Fruit fly (Drosophila melanogaster) whole organism, adult: ENCODE results near the gene LUBEL.

Source experiments
- CG11617 ChIP-seq: fragments of 200-800 bp; sonication (Bioruptor generic); optimal IDR thresholded peaks from 2 replicates; lab custom pipeline; 2017; ENCODE audit warnings: mild to moderate bottlenecking, missing biosample characterization, missing genetic modification reagents, missing genetic modification characterization
- CG12768 ChIP-seq: fragments of 200-800 bp; sonication (Bioruptor generic); optimal IDR thresholded peaks from 2 replicates; lab custom pipeline; 2017; ENCODE audit warnings: missing biosample characterization, missing genetic modification characterization, mild to moderate bottlenecking, moderate library complexity, missing genetic modification reagents
- CG14711 ChIP-seq: fragments of 200-800 bp; sonication (Bioruptor generic); optimal IDR thresholded peaks from 2 replicates; lab custom pipeline; 2018; ENCODE audit warnings: missing biosample characterization, mild to moderate bottlenecking, missing genetic modification characterization, moderate library complexity
- CG1620 ChIP-seq: fragments of 200-800 bp; sonication (Bioruptor generic); optimal IDR thresholded peaks from 2 replicates; lab custom pipeline; 2016; ENCODE audit warnings: missing biosample characterization, missing genetic modification characterization
- CG33017 ChIP-seq: fragments of 200-800 bp; sonication (Bioruptor generic); optimal IDR thresholded peaks from 2 replicates; lab custom pipeline; 2018; ENCODE audit warnings: missing biosample characterization, mild to moderate bottlenecking, missing genetic modification characterization, moderate library complexity
- CG5204 ChIP-seq: fragments of 200-800 bp; sonication (Bioruptor generic); optimal IDR thresholded peaks from 2 replicates; lab custom pipeline; 2016; ENCODE audit warnings: missing biosample characterization, missing genetic modification characterization
- CG7045 ChIP-seq: fragments of 200-800 bp; sonication (Bioruptor generic); optimal IDR thresholded peaks from 2 replicates; lab custom pipeline; 2017; ENCODE audit warnings: missing biosample characterization, mild to moderate bottlenecking, missing genetic modification characterization
- CG7101 ChIP-seq: fragments of 200-800 bp; sonication (Bioruptor generic); optimal IDR thresholded peaks from 2 replicates; lab custom pipeline; 2018; ENCODE audit warnings: missing biosample characterization, mild to moderate bottlenecking, missing genetic modification characterization, moderate library complexity
- Clk ChIP-seq: fragments of 200-800 bp; sonication (Bioruptor generic); optimal IDR thresholded peaks from 2 replicates; lab custom pipeline; 2017; ENCODE audit warnings: missing biosample characterization, missing genetic modification characterization
- Crg-1 ChIP-seq: fragments of 200-800 bp; sonication (Bioruptor generic); optimal IDR thresholded peaks from 2 replicates; lab custom pipeline; 2016; ENCODE audit warnings: missing biosample characterization, missing genetic modification characterization
- Hr96 ChIP-seq: fragments of 200-800 bp; sonication (Bioruptor generic); optimal IDR thresholded peaks from 2 replicates; lab custom pipeline; 2016; ENCODE audit warnings: missing biosample characterization, missing genetic modification characterization
- Mnt ChIP-seq: fragments of 200-800 bp; sonication (Bioruptor generic); optimal IDR thresholded peaks from 2 replicates; lab custom pipeline; 2016; ENCODE audit warnings: missing biosample characterization, mild to moderate bottlenecking, missing genetic modification characterization
- bab1 ChIP-seq: fragments of 200-800 bp; sonication (Bioruptor generic); optimal IDR thresholded peaks from 3 replicates; lab custom pipeline; 2019; ENCODE audit warnings: missing biosample characterization, mild to moderate bottlenecking, missing genetic modification characterization, moderate library complexity
- cic ChIP-seq: fragments of 200-800 bp; sonication (Bioruptor generic); optimal IDR thresholded peaks from 2 replicates; lab custom pipeline; 2017; ENCODE audit warnings: missing biosample characterization, mild to moderate bottlenecking, missing genetic modification characterization, moderate library complexity
- cnc ChIP-seq, 2 experiments: fragments of >200 bp; optimal IDR thresholded peaks; 2 replicates each; lab custom pipeline; 2017
- kay ChIP-seq: fragments of 200-800 bp; sonication (Bioruptor generic); peaks from one replicate; lab custom pipeline; 2016; ENCODE audit warnings: missing biosample characterization, missing genetic modification characterization, borderline replicate concordance
- ovo ChIP-seq: fragments of 200-800 bp; sonication (Bioruptor generic); optimal IDR thresholded peaks from 2 replicates; lab custom pipeline; 2016; ENCODE audit warnings: missing biosample characterization, missing genetic modification characterization
- pad ChIP-seq: fragments of 200-800 bp; sonication (Bioruptor generic); optimal IDR thresholded peaks from 3 replicates; lab custom pipeline; 2017; ENCODE audit warnings: missing biosample characterization, missing genetic modification characterization, mild to moderate bottlenecking, moderate library complexity, missing genetic modification reagents
- tj ChIP-seq: fragments of 200-800 bp; sonication (Bioruptor generic); optimal IDR thresholded peaks from 3 replicates; lab custom pipeline; 2017; ENCODE audit warnings: missing biosample characterization, mild to moderate bottlenecking, missing genetic modification characterization, moderate library complexity
- toe ChIP-seq: fragments of 200-800 bp; sonication (Bioruptor generic); optimal IDR thresholded peaks from 2 replicates; lab custom pipeline; 2016; ENCODE audit warnings: missing biosample characterization, missing genetic modification characterization

LUBEL gene

DNA sequence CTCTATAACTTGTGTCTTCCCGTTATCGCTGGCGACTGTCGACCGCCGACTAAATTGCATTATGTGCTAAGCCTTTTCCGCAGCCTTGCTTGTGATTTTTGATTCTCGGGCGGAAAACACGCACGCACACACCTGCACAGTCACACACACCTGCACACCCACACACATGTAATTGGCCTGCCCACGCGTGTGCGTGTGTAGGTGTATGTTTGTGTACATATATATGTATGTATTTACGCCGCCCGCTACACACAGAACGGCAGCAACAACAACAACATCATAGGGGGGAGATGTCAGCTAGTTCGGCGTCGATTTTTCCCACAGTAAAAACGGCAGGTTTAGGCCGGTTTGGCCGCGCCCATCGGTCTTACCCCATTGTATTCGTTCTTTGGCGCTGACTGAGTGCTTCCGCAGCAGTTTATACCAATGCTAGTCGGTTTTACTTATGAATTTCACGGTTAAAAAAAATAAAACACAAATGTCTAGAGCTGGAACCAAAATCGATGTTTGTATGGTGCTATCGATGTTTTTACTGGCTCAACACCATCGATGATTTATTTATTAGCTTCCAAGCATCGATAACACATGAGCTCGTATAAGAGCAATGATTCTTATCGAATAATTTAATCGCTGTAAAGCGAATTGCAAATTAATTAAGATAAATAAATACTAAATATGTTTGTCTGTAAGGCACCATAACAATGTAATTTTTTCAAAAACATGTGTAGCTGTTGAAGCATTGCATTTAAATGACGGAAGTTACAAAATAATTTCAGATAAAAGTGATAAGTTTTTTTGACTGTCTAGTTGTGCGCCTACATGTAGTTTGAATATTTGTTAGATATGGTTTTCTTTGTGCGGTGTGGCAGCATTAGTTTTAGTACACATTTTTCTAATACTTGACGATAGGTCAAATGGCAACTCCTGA, 49.5 kb downstream of the LUBEL start, which contains the start of gene homer:
homer (minus strand) TSS at position 538 of the 928 bp plus-strand sequence.
- TF ChIP-seq toe (GFP tag; lab: Kevin White, UChicago) (peak; percentile 62), CG12768 (no peak), CG33017 (tag; lab: Kevin White, UChicago) (no peak), Mnt (GFP tag; lab: Kevin White, UChicago) (peak; percentile 7), CG7101 (tag; lab: Kevin White, UChicago) (no peak), CG11617 (GFP tag; lab: Kevin White, UChicago) (no peak), cnc (optimal IDR thresholded peaks at IDR 0.05; lab: Kevin White, UChicago) (no peak), tj (GFP tag; lab: Kevin White, UChicago) (peak; percentile 20), CG7045 (peak; percentile 3), kay (no peak), Clk (GFP tag; lab: Kevin White, UChicago) (no peak), ovo (GFP tag; lab: Kevin White, UChicago) (no peak), Crg-1 (GFP tag; lab: Kevin White, UChicago) (no peak), bab1 (no peak), pad (GFP tag; lab: Kevin White, UChicago) (no peak), cic (peak; percentile 61), CG1620 (GFP tag; lab: Kevin White, UChicago) (no peak), Hr96 (GFP tag; lab: Kevin White, UChicago) (no peak), CG14711 (no peak), CG5204 (GFP tag; lab: Kevin White, UChicago) (no peak)

DNA sequence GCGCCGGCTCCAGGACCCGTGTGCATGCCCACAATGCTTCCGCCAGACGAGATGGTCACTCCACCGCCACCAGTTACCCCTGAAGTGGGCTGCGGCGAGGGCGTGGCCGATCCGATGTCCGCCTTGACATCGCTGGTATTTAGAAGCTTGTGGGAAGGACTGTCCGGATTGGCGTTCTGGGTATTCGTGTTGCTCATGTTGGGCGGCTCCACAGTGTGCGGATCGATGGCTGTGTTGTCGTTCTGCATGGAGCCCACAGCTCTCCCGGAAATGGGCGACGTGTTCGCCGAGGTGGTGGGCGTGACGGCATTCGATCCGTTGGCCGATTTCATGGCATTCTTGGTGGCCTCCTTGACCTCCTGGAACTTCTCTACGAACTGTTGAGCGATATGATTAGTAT, 50.8 kb downstream of the LUBEL start:
- TF ChIP-seq kay = no peak
- TF ChIP-seq CG7045 = no peak
- no peak for TF ChIP-seq Crg-1 (GFP tag; lab: Kevin White, UChicago)
- TF ChIP-seq Clk (GFP tag; lab: Kevin White, UChicago) = no peak
- TF ChIP-seq CG11617 (GFP tag; lab: Kevin White, UChicago) = no peak
- TF ChIP-seq cic = no peak
- TF ChIP-seq CG33017 (tag; lab: Kevin White, UChicago) = no peak
- no peak for TF ChIP-seq CG7101 (tag; lab: Kevin White, UChicago)
- no peak for TF ChIP-seq ovo (GFP tag; lab: Kevin White, UChicago)
- no peak for TF ChIP-seq CG5204 (GFP tag; lab: Kevin White, UChicago)
- no peak for TF ChIP-seq tj (GFP tag; lab: Kevin White, UChicago)
- TF ChIP-seq cnc (optimal IDR thresholded peaks at IDR 0.05; lab: Kevin White, UChicago) = no peak
- no peak for TF ChIP-seq CG14711
- no peak for TF ChIP-seq CG12768
- TF ChIP-seq bab1 = no peak
- TF ChIP-seq Hr96 (GFP tag; lab: Kevin White, UChicago) = no peak

dm6 chr2L:6717460-6717859, 55.1 kb downstream of the LUBEL start, which contains the start of gene Aatf:
Aatf (plus strand) TSS chr2L:6717625.
- TF ChIP-seq Mnt (GFP tag; lab: Kevin White, UChicago) (peak; percentile 89), kay (no peak)

DNA sequence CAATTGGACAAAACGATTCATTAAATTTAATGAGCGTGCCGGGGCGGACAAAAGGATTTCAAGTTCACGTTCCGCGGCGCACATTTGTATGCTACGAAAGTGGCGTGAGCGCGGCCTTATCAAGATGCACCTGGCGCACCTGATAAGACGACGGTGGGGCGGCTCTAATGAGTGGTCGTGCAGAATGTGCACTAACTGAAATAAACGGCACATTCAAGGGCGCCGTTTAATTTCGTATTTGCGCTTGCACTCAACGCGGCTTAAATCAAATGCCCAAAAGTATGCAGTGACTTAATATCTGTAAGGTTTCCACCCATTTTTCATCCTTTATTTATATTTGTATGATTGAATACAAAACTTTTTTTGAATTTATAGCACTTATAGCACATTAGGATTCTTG, 55.6 kb downstream of the LUBEL start:
- TF ChIP-seq cic (no peak), pad (GFP tag; lab: Kevin White, UChicago) (no peak), Clk (GFP tag; lab: Kevin White, UChicago) (no peak), CG7045 (no peak), Crg-1 (GFP tag; lab: Kevin White, UChicago) (no peak), bab1 (no peak), ovo (GFP tag; lab: Kevin White, UChicago) (no peak), CG7101 (tag; lab: Kevin White, UChicago) (no peak), Hr96 (GFP tag; lab: Kevin White, UChicago) (no peak), CG5204 (GFP tag; lab: Kevin White, UChicago) (no peak), Mnt (GFP tag; lab: Kevin White, UChicago) (no peak), CG11617 (GFP tag; lab: Kevin White, UChicago) (no peak), toe (GFP tag; lab: Kevin White, UChicago) (no peak), kay (no peak), tj (GFP tag; lab: Kevin White, UChicago) (no peak), CG12768 (no peak), CG14711 (no peak), CG33017 (tag; lab: Kevin White, UChicago) (no peak), cnc (optimal IDR thresholded peaks at IDR 0.05; lab: Kevin White, UChicago) (no peak)

- no peak for TF ChIP-seq Crg-1 (GFP tag; lab: Kevin White, UChicago)
- TF ChIP-seq cnc (optimal IDR thresholded peaks at IDR 0.05; lab: Kevin White, UChicago) = no peak
- TF ChIP-seq CG1620 (GFP tag; lab: Kevin White, UChicago) = no peak
- TF ChIP-seq CG12768 = no peak
- no peak for TF ChIP-seq kay
- TF ChIP-seq CG7101 (tag; lab: Kevin White, UChicago) = no peak
- no peak for TF ChIP-seq toe (GFP tag; lab: Kevin White, UChicago)
- no peak for TF ChIP-seq CG5204 (GFP tag; lab: Kevin White, UChicago)
- no peak for TF ChIP-seq CG7045
- TF ChIP-seq pad (GFP tag; lab: Kevin White, UChicago) = no peak
- no peak for TF ChIP-seq ovo (GFP tag; lab: Kevin White, UChicago)
Observed at dm6 chr2L:6716182-6716770, 56.3 kb downstream of the LUBEL start, which contains the start of gene AkhR. AkhR (minus strand) TSS chr2L:6716186.
